Fruit fly (Drosophila melanogaster): ENCODE results near the gene RnpS1.

The RnpS1 gene

dm6 chr3R:9551659-9552435 lies at the start of gene RnpS1, which contains the start of gene mura (continued):
- peak; percentile 12 for TF ChIP-seq phol (tag; optimal IDR thresholded peaks at IDR 0.05)
- no peak for TF ChIP-seq CG4404 (GFP tag; IDR thresholded peaks at IDR 0.05)
- TF ChIP-seq CG13624 (GFP tag; optimal IDR thresholded peaks at IDR 0.05): no peak
- TF ChIP-seq mirr (GFP tag; optimal IDR thresholded peaks at IDR 0.05): no peak
- no peak for TF ChIP-seq HLHmδ (GFP tag; optimal IDR thresholded peaks at IDR 0.05)
- TF ChIP-seq Oli (tag; optimal IDR thresholded peaks at IDR 0.05): no peak
- no peak for TF ChIP-seq amos (GFP tag; IDR thresholded peaks at IDR 0.05; ENCODE audit: partially characterized antibody)
- no peak for TF ChIP-seq abd-A (tag; optimal IDR thresholded peaks at IDR 0.05)
- no peak for TF ChIP-seq mam (GFP tag; optimal IDR thresholded peaks at IDR 0.05)
- no peak for TF ChIP-seq CG8944 (GFP tag; optimal IDR thresholded peaks at IDR 0.05)
- no peak for TF ChIP-seq Hey (tag; optimal IDR thresholded peaks at IDR 0.05)
- no peak for TF ChIP-seq luna (GFP tag; optimal IDR thresholded peaks at IDR 0.05)
- no peak for TF ChIP-seq Sry-δ (GFP tag; optimal IDR thresholded peaks at IDR 0.05)
- no peak for TF ChIP-seq seq (GFP tag; IDR thresholded peaks at IDR 0.05)
- no peak for TF ChIP-seq nom (GFP tag; optimal IDR thresholded peaks at IDR 0.05)
- TF ChIP-seq CG18476 (GFP tag; optimal IDR thresholded peaks at IDR 0.05): no peak
- peak; percentile 36 for TF ChIP-seq CG30020 (tag; optimal IDR thresholded peaks at IDR 0.05)
- no peak for TF ChIP-seq CkIIα-i1 (GFP tag; IDR thresholded peaks at IDR 0.05)
- TF ChIP-seq exex (tag; optimal IDR thresholded peaks at IDR 0.05): no peak
- no peak for TF ChIP-seq CG15011 (GFP tag; optimal IDR thresholded peaks at IDR 0.05)
- peak; percentile 42 for TF ChIP-seq CG34376 (GFP tag; optimal IDR thresholded peaks at IDR 0.05)
- peak; percentile 30 for TF ChIP-seq YL-1 (GFP tag; optimal IDR thresholded peaks at IDR 0.05)
- no peak for TF ChIP-seq CG7271 (tag; optimal IDR thresholded peaks at IDR 0.05)
- no peak for TF ChIP-seq psq (GFP tag; optimal IDR thresholded peaks at IDR 0.05)
- no peak for TF ChIP-seq hkb (optimal IDR thresholded peaks at IDR 0.05)
- TF ChIP-seq hkb (GFP tag; IDR thresholded peaks at IDR 0.05): no peak
- TF ChIP-seq Chrac-16 (GFP tag; optimal IDR thresholded peaks at IDR 0.05): no peak
- TF ChIP-seq CG4820 (GFP tag; optimal IDR thresholded peaks at IDR 0.05): no peak
- TF ChIP-seq dm (GFP tag; optimal IDR thresholded peaks at IDR 0.05): no peak
- no peak for TF ChIP-seq Drgx (GFP tag; IDR thresholded peaks at IDR 0.05)
- no peak for TF ChIP-seq grn (GFP tag; optimal IDR thresholded peaks at IDR 0.05)
- no peak for TF ChIP-seq prd (optimal IDR thresholded peaks at IDR 0.05)
- TF ChIP-seq prd (GFP tag; IDR thresholded peaks at IDR 0.05): no peak
- TF ChIP-seq CG4730 (GFP tag; IDR thresholded peaks at IDR 0.05): no peak
- TF ChIP-seq gfzf (GFP tag; optimal IDR thresholded peaks at IDR 0.05): peak; percentile 77
- no peak for TF ChIP-seq pb (GFP tag; optimal IDR thresholded peaks at IDR 0.05)
- no peak for TF ChIP-seq CG6765 (GFP tag; optimal IDR thresholded peaks at IDR 0.05)
- peak; percentile 56 for TF ChIP-seq pzg (GFP tag; optimal IDR thresholded peaks at IDR 0.05)
- no peak for TF ChIP-seq ac (GFP tag; optimal IDR thresholded peaks at IDR 0.05)
- no peak for TF ChIP-seq sim (GFP tag; IDR thresholded peaks at IDR 0.05)
- no peak for TF ChIP-seq CG6689 (GFP tag; IDR thresholded peaks at IDR 0.05)
- no peak for TF ChIP-seq Max (GFP tag; optimal IDR thresholded peaks at IDR 0.05)
- peak; percentile 1 for TF ChIP-seq CG15696 (tag; optimal IDR thresholded peaks at IDR 0.05)
- no peak for TF ChIP-seq Elba2 (GFP tag; optimal IDR thresholded peaks at IDR 0.05)
- TF ChIP-seq her (GFP tag; optimal IDR thresholded peaks at IDR 0.05): peak; percentile 24
- no peak for TF ChIP-seq CG9727 (GFP tag; optimal IDR thresholded peaks at IDR 0.05)
- peak; percentile 56 for TF ChIP-seq ewg (GFP tag; optimal IDR thresholded peaks at IDR 0.05)
- no peak for TF ChIP-seq Doc2 (GFP tag; IDR thresholded peaks at IDR 0.05)
- TF ChIP-seq CG16863 (GFP tag; optimal IDR thresholded peaks at IDR 0.05): no peak
- no peak for TF ChIP-seq CG31224 (GFP tag; IDR thresholded peaks at IDR 0.05)
- no peak for TF ChIP-seq Atf3 (GFP tag; optimal IDR thresholded peaks at IDR 0.05)
